Fruit fly (Drosophila melanogaster) whole organism, prepupa: Measurements from ENCODE around the gene HHEX.

ENCODE experiments used
- CG10631 ChIP-seq: fragments of 200-800 bp; sonication (Bioruptor generic); optimal IDR thresholded peaks from 2 replicates; lab custom pipeline; 2016; ENCODE audit warnings: missing biosample characterization, missing genetic modification characterization
- CG10669 ChIP-seq: fragments of 200-800 bp; sonication (Bioruptor generic); optimal IDR thresholded peaks from 3 replicates; lab custom pipeline; 2018; ENCODE audit warnings: missing biosample characterization, mild to moderate bottlenecking, missing genetic modification characterization, moderate library complexity
- CG11294 ChIP-seq: fragments of 200-800 bp; sonication (Bioruptor generic); IDR thresholded peaks from 2 replicates; pipeline ENCODE4 v1.3.6; 2022; ENCODE audit warnings: missing biosample characterization, missing genetic modification characterization
- CG11902 ChIP-seq: fragments of 200-800 bp; sonication (Bioruptor generic); optimal IDR thresholded peaks from 3 replicates; lab custom pipeline; 2016; ENCODE audit warnings: missing biosample characterization, missing genetic modification characterization
- CG15336 ChIP-seq: fragments of 200-800 bp; sonication (Bioruptor generic); IDR thresholded peaks from 2 replicates; pipeline ENCODE4 v1.3.6; 2022; ENCODE audit warnings: missing biosample characterization, missing genetic modification characterization
- CG16779 ChIP-seq: fragments of 200-800 bp; sonication (Bioruptor generic); optimal IDR thresholded peaks from 3 replicates; lab custom pipeline; 2017; ENCODE audit warnings: missing biosample characterization, mild to moderate bottlenecking, missing genetic modification characterization
- CG3032 ChIP-seq: fragments of 200-800 bp; optimal IDR thresholded peaks from 2 replicates; lab custom pipeline; 2019; ENCODE audit warnings: missing biosample characterization, mild to moderate bottlenecking, missing genetic modification characterization, moderate library complexity
- CG31627 ChIP-seq: fragments of 200-800 bp; sonication (Bioruptor generic); optimal IDR thresholded peaks from 3 replicates; lab custom pipeline; 2016; ENCODE audit warnings: missing biosample characterization, missing genetic modification characterization
- CG32006 ChIP-seq: fragments of 200-800 bp; sonication (Bioruptor generic); optimal IDR thresholded peaks from 3 replicates; lab custom pipeline; 2017; ENCODE audit warnings: missing biosample characterization, mild to moderate bottlenecking, missing genetic modification characterization
- CG34406 ChIP-seq: fragments of 200-800 bp; sonication (Bioruptor generic); optimal IDR thresholded peaks from 3 replicates; lab custom pipeline; 2016; ENCODE audit warnings: missing biosample characterization, missing genetic modification characterization
- CG4318 ChIP-seq: fragments of 200-800 bp; sonication (Bioruptor generic); optimal IDR thresholded peaks from 3 replicates; lab custom pipeline; 2017; ENCODE audit warnings: missing biosample characterization, mild to moderate bottlenecking, missing genetic modification characterization
- CG6276 ChIP-seq: fragments of 200-800 bp; sonication (Bioruptor generic); optimal IDR thresholded peaks from 2 replicates; lab custom pipeline; 2017; ENCODE audit warnings: missing biosample characterization, mild to moderate bottlenecking, missing genetic modification characterization
- CG6792 ChIP-seq: fragments of 200-800 bp; sonication (Bioruptor generic); optimal IDR thresholded peaks from 3 replicates; lab custom pipeline; 2016; ENCODE audit warnings: missing biosample characterization, missing genetic modification characterization
- CG6854 ChIP-seq: fragments of 200-800 bp; sonication (Bioruptor generic); optimal IDR thresholded peaks from 2 replicates; lab custom pipeline; 2017; ENCODE audit warnings: missing biosample characterization, mild to moderate bottlenecking, missing genetic modification characterization
- CG7368 ChIP-seq: fragments of 200-800 bp; sonication (Bioruptor generic); optimal IDR thresholded peaks from 3 replicates; lab custom pipeline; 2016; ENCODE audit warnings: missing biosample characterization, missing genetic modification characterization
- CG8119 ChIP-seq: fragments of 200-800 bp; sonication (Bioruptor generic); IDR thresholded peaks from 3 replicates; pipeline ENCODE4 v1.3.6; 2022; ENCODE audit warnings: missing biosample characterization, missing genetic modification characterization
- CG8319 ChIP-seq: fragments of 200-800 bp; sonication (Bioruptor generic); optimal IDR thresholded peaks from 3 replicates; lab custom pipeline; 2016; ENCODE audit warnings: missing biosample characterization, missing genetic modification characterization
- CG8632 ChIP-seq: fragments of 200-800 bp; sonication (Bioruptor generic); optimal IDR thresholded peaks from 3 replicates; lab custom pipeline; 2016; ENCODE audit warnings: missing biosample characterization, missing genetic modification characterization
- CG9139 ChIP-seq: fragments of 200-800 bp; sonication (Bioruptor generic); optimal IDR thresholded peaks from 3 replicates; lab custom pipeline; 2017; ENCODE audit warnings: missing biosample characterization, mild to moderate bottlenecking, missing genetic modification characterization
- Eip75B ChIP-seq: fragments of 200-800 bp; sonication (Bioruptor generic); optimal IDR thresholded peaks from 3 replicates; lab custom pipeline; 2016; ENCODE audit warnings: missing biosample characterization, missing genetic modification characterization
- Eip78C ChIP-seq: fragments of 200-800 bp; sonication (Bioruptor generic); peaks from one replicate; lab custom pipeline; 2016; ENCODE audit warnings: missing biosample characterization, missing genetic modification characterization
- Eip93F ChIP-seq: fragments of 200-800 bp; sonication (Bioruptor generic); optimal IDR thresholded peaks from 2 replicates; lab custom pipeline; 2016; ENCODE audit warnings: missing biosample characterization, mild to moderate bottlenecking, missing genetic modification characterization
- Ets21C ChIP-seq: fragments of 200-800 bp; sonication (Bioruptor generic); optimal IDR thresholded peaks from 3 replicates; lab custom pipeline; 2016; ENCODE audit warnings: missing biosample characterization, missing genetic modification characterization
- Ets96B ChIP-seq: fragments of 200-800 bp; optimal IDR thresholded peaks from 2 replicates; lab custom pipeline; 2019; ENCODE audit warnings: missing biosample characterization, mild to moderate bottlenecking, missing genetic modification characterization, moderate library complexity
- Gug ChIP-seq: fragments of 200-800 bp; sonication (Bioruptor generic); IDR thresholded peaks from 2 replicates; pipeline ENCODE4 v1.3.6; 2022; ENCODE audit warnings: missing biosample characterization, missing genetic modification characterization
- Hr39 ChIP-seq: fragments of 200-800 bp; sonication (Bioruptor generic); optimal IDR thresholded peaks from 2 replicates; lab custom pipeline; 2016; ENCODE audit warnings: missing biosample characterization, missing genetic modification characterization
- Hr4 ChIP-seq: fragments of 200-800 bp; sonication (Bioruptor generic); optimal IDR thresholded peaks from 3 replicates; lab custom pipeline; 2016; ENCODE audit warnings: missing biosample characterization, missing genetic modification characterization
- Met ChIP-seq: fragments of 200-800 bp; sonication (Bioruptor generic); optimal IDR thresholded peaks from 3 replicates; lab custom pipeline; 2016; ENCODE audit warnings: missing biosample characterization, missing genetic modification characterization
- OdsH ChIP-seq: fragments of 200-800 bp; sonication (Bioruptor generic); optimal IDR thresholded peaks from 3 replicates; lab custom pipeline; 2016; ENCODE audit warnings: missing biosample characterization, missing genetic modification characterization
- Smox ChIP-seq: fragments of 200-800 bp; sonication (Bioruptor generic); optimal IDR thresholded peaks from 3 replicates; lab custom pipeline; 2016; ENCODE audit warnings: missing biosample characterization, missing genetic modification characterization
- Sox14 ChIP-seq: fragments of 200-800 bp; sonication (Bioruptor generic); optimal IDR thresholded peaks from 3 replicates; lab custom pipeline; 2016; ENCODE audit warnings: missing biosample characterization, missing genetic modification characterization
- achi ChIP-seq: fragments of 200-800 bp; sonication (Bioruptor generic); optimal IDR thresholded peaks from 3 replicates; lab custom pipeline; 2016; ENCODE audit warnings: missing biosample characterization, missing genetic modification characterization
- acj6 ChIP-seq: fragments of 200-800 bp; sonication (Bioruptor generic); optimal IDR thresholded peaks from 3 replicates; lab custom pipeline; 2016; ENCODE audit warnings: missing biosample characterization, missing genetic modification characterization
- dsx ChIP-seq: fragments of 200-800 bp; optimal IDR thresholded peaks from 3 replicates; lab custom pipeline; 2019; ENCODE audit warnings: missing biosample characterization, mild to moderate bottlenecking, missing genetic modification characterization, moderate library complexity; ENCODE audit not compliant: poor library complexity, severe bottlenecking
- eg ChIP-seq: fragments of 200-800 bp; sonication (Bioruptor generic); IDR thresholded peaks from 3 replicates; pipeline ENCODE4 v1.3.6; 2022; ENCODE audit warnings: missing biosample characterization, missing genetic modification characterization
- esn ChIP-seq: fragments of 200-800 bp; sonication (Bioruptor generic); optimal IDR thresholded peaks from 2 replicates; lab custom pipeline; 2016; ENCODE audit warnings: missing biosample characterization, mild to moderate bottlenecking, missing genetic modification characterization, moderate library complexity
- fd59A ChIP-seq: fragments of 200-800 bp; sonication (Bioruptor generic); optimal IDR thresholded peaks from 2 replicates; lab custom pipeline; 2017; ENCODE audit warnings: missing biosample characterization, mild to moderate bottlenecking, missing genetic modification characterization, missing genetic modification reagents
- fd85E ChIP-seq: fragments of 200-800 bp; sonication (Bioruptor generic); optimal IDR thresholded peaks from 3 replicates; lab custom pipeline; 2016; ENCODE audit warnings: missing biosample characterization, missing genetic modification characterization
- lz ChIP-seq: fragments of 200-800 bp; sonication (Bioruptor generic); optimal IDR thresholded peaks from 3 replicates; lab custom pipeline; 2016; ENCODE audit warnings: missing biosample characterization, missing genetic modification characterization
- net ChIP-seq: fragments of 200-800 bp; sonication (Bioruptor generic); optimal IDR thresholded peaks from 3 replicates; lab custom pipeline; 2016; ENCODE audit warnings: missing biosample characterization, missing genetic modification characterization
- pdm3 ChIP-seq: fragments of 200-800 bp; sonication (Bioruptor generic); optimal IDR thresholded peaks from 3 replicates; lab custom pipeline; 2016; ENCODE audit warnings: missing biosample characterization, missing genetic modification characterization
- salr ChIP-seq, 2 experiments: fragments of 200-800 bp; sonication (Bioruptor generic); optimal IDR thresholded peaks; 3 replicates each; lab custom pipeline; 2016 to 2018; ENCODE audit warnings: missing biosample characterization in 2 of 2, missing genetic modification characterization in 2 of 2, mild to moderate bottlenecking in 1 of 2
- spab ChIP-seq: fragments of 200-800 bp; sonication (Bioruptor generic); optimal IDR thresholded peaks from 2 replicates; lab custom pipeline; 2017; ENCODE audit warnings: missing biosample characterization, mild to moderate bottlenecking, missing genetic modification characterization, missing genetic modification reagents
- ss ChIP-seq, 2 experiments: fragments of 200-800 bp; sonication (Bioruptor generic); optimal IDR thresholded peaks; 2 replicates in 1 of 2; 3 replicates in 1 of 2; lab custom pipeline; 2017 to 2018; ENCODE audit warnings: mild to moderate bottlenecking in 2 of 2, missing biosample characterization in 2 of 2, missing genetic modification characterization in 2 of 2, moderate library complexity in 1 of 2
- svp ChIP-seq: fragments of 200-800 bp; sonication (Bioruptor generic); peaks from one replicate; lab custom pipeline; 2016; ENCODE audit warnings: missing biosample characterization, missing genetic modification characterization
- topi ChIP-seq: fragments of 200-800 bp; sonication (Bioruptor generic); optimal IDR thresholded peaks from 3 replicates; lab custom pipeline; 2016; ENCODE audit warnings: missing biosample characterization, missing genetic modification characterization
- vri ChIP-seq: fragments of 200-800 bp; sonication (Bioruptor generic); optimal IDR thresholded peaks from 3 replicates; lab custom pipeline; 2016; ENCODE audit warnings: missing biosample characterization, mild to moderate bottlenecking, missing genetic modification characterization

Gene HHEX

dm6 chr3R:21065010-21065695 is 15.6 kb downstream of the HHEX start, which contains the start of gene AnxB9 (continued):
- peak; percentile 34 for TF ChIP-seq Met
- no peak for TF ChIP-seq CG10631 (GFP tag; lab: Kevin White, UChicago)
- TF ChIP-seq CG6276, result peak; percentile 33
- TF ChIP-seq CG4318 (GFP tag; lab: Kevin White, UChicago), result no peak
- peak; percentile 27 for TF ChIP-seq topi
- TF ChIP-seq lz, result peak; percentile 0
- peak; percentile 29; the same call in 1 of the 3 replicates for TF ChIP-seq CG8119 (GFP tag; lab: Robert Waterston, UW)
- no peak for TF ChIP-seq acj6 (GFP tag; lab: Kevin White, UChicago)
- TF ChIP-seq CG11294 (GFP tag; lab: Robert Waterston, UW), result no peak; the same call in 1 of the 2 replicates
- TF ChIP-seq CG32006 (GFP tag; lab: Kevin White, UChicago), result no peak
- TF ChIP-seq achi (GFP tag; lab: Kevin White, UChicago), result peak; percentile 36
- TF ChIP-seq CG15336, result peak; percentile 49; the same call in 1 of the 2 replicates
- peak; percentile 3 for TF ChIP-seq OdsH (GFP tag; lab: Kevin White, UChicago)
- peak; percentile 17 for TF ChIP-seq Sox14
- peak; percentile 14 for TF ChIP-seq Ets96B (tag; lab: Kevin White, UChicago)
- TF ChIP-seq Eip78C (GFP tag; lab: Kevin White, UChicago), result peak; percentile 84
- no peak for TF ChIP-seq CG6792 (GFP tag; lab: Kevin White, UChicago)
- no peak for TF ChIP-seq CG8319 (GFP tag; lab: Kevin White, UChicago)
- TF ChIP-seq pdm3 (GFP tag; lab: Kevin White, UChicago), result no peak
- TF ChIP-seq Hr4 (GFP tag; lab: Kevin White, UChicago), result no peak

- TF ChIP-seq CG10669, result no peak
- TF ChIP-seq fd59A (GFP tag; lab: Kevin White, UChicago), result no peak
- no peak for TF ChIP-seq net
- no peak for TF ChIP-seq CG4318 (GFP tag; lab: Kevin White, UChicago)
- TF ChIP-seq esn (GFP tag; lab: Kevin White, UChicago), result no peak
- no peak for TF ChIP-seq CG6854
- TF ChIP-seq Gug (GFP tag; lab: Robert Waterston, UW), result no peak
- no peak for TF ChIP-seq CG34406 (GFP tag; lab: Kevin White, UChicago)
- no peak for TF ChIP-seq CG7368
- no peak for TF ChIP-seq vri (GFP tag; lab: Kevin White, UChicago)
- no peak for TF ChIP-seq CG31627 (GFP tag; lab: Kevin White, UChicago)
- peak; percentile 2 for TF ChIP-seq Sox14
- TF ChIP-seq Eip93F, result no peak
- no peak for TF ChIP-seq CG10631 (GFP tag; lab: Kevin White, UChicago)
- peak; percentile 15 for TF ChIP-seq Eip78C (GFP tag; lab: Kevin White, UChicago)
- no peak for TF ChIP-seq spab
- no peak for TF ChIP-seq dsx (GFP tag; lab: Kevin White, UChicago)
- no peak for TF ChIP-seq eg (GFP tag; lab: Robert Waterston, UW)
- TF ChIP-seq OdsH (GFP tag; lab: Kevin White, UChicago), result no peak
- no peak for TF ChIP-seq CG9139 (GFP tag; lab: Kevin White, UChicago)
- peak in 1 of 2 experiments; percentile 13 for TF ChIP-seq ss (GFP tag; optimal IDR thresholded peaks at IDR 0.05; lab: Kevin White, UChicago)
- no peak for TF ChIP-seq pdm3 (GFP tag; lab: Kevin White, UChicago)
- TF ChIP-seq CG8632 (GFP tag; lab: Kevin White, UChicago), result no peak
- no peak for TF ChIP-seq fd85E (GFP tag; lab: Kevin White, UChicago)
- TF ChIP-seq Ets21C (GFP tag; lab: Kevin White, UChicago), result no peak
- TF ChIP-seq Eip75B (GFP tag; lab: Kevin White, UChicago), result no peak
- no peak for TF ChIP-seq CG3032
- TF ChIP-seq CG11294 (GFP tag; lab: Robert Waterston, UW), result no peak
- no peak for TF ChIP-seq Hr4 (GFP tag; lab: Kevin White, UChicago)
- no peak for TF ChIP-seq CG16779 (tag; lab: Kevin White, UChicago)
- TF ChIP-seq Smox, result no peak
- no peak for TF ChIP-seq salr (GFP tag; optimal IDR thresholded peaks at IDR 0.05; lab: Kevin White, UChicago)
- peak; percentile 62 for TF ChIP-seq svp
- TF ChIP-seq CG11902 (GFP tag; lab: Kevin White, UChicago), result no peak
- TF ChIP-seq Hr39 (GFP tag; lab: Kevin White, UChicago), result no peak
These were observed 16.5 kb downstream of the HHEX start, which contains the start of gene Cortactin for dm6 chr3R:21064000-21064924. Gene Cortactin, minus strand, starts transcription at chr3R:21064471.
